Fruit fly (Drosophila melanogaster) whole organism: ENCODE results near the gene pico.

Experiments used
- CG8478 ChIP-seq: fragments of >200 bp; optimal IDR thresholded peaks from 2 replicates; lab custom pipeline; 2018; ENCODE audit warnings: inconsistent platforms
- Dll ChIP-seq: fragments of >200 bp; optimal IDR thresholded peaks from 2 replicates; lab custom pipeline; 2017
- pan ChIP-seq: fragments of >200 bp; optimal IDR thresholded peaks from 2 replicates; lab custom pipeline; 2017
- psq ChIP-seq: fragments of >200 bp; optimal IDR thresholded peaks from 2 replicates; lab custom pipeline; 2017
- usp ChIP-seq: fragments of >200 bp; optimal IDR thresholded peaks from 2 replicates; lab custom pipeline; 2017; ENCODE audit warnings: missing biosample characterization, missing genetic modification characterization, mixed read lengths

dm6 chrX:19848342-19848793, 3.5 kb downstream of the pico start:
- TF ChIP-seq Dll (lab: Kevin White, UChicago) (no peak), psq (lab: Kevin White, UChicago) (no peak), usp (no peak), CG8478 (lab: Kevin White, UChicago) (no peak), pan (lab: Kevin White, UChicago) (no peak)
